Worm (Caenorhabditis elegans) whole organism, early embryonic: ENCODE results near the gene set-4.

Experiments
- B0310.2 ChIP-seq: sonication (generic microtip); optimal IDR thresholded peaks from 2 replicates; lab custom pipeline; 2016; ENCODE audit warnings: mild to moderate bottlenecking, missing genetic modification characterization, missing compliant biosample characterization
- F13C5.2 ChIP-seq: sonication (generic microtip); optimal IDR thresholded peaks from 2 replicates; lab custom pipeline; 2017; ENCODE audit warnings: mild to moderate bottlenecking, missing genetic modification characterization, inconsistent platforms, missing compliant biosample characterization
- ama-1 ChIP-seq: fragments of 150-350 bp; optimal IDR thresholded peaks from 2 replicates; lab custom pipeline; 2014
- ceh-36 ChIP-seq: sonication (generic microtip); optimal IDR thresholded peaks from 2 replicates; lab custom pipeline; 2016; ENCODE audit warnings: missing genetic modification characterization, inconsistent platforms, missing compliant biosample characterization
- flt-1 ChIP-seq: fragments of 200-800 bp; sonication (Bioruptor generic); IDR thresholded peaks from 2 replicates; pipeline ENCODE4 v1.3.6; 2022; ENCODE audit warnings: missing genetic modification characterization, missing compliant biosample characterization
- scrt-1 ChIP-seq: fragments of 200-800 bp; sonication (Bioruptor generic); IDR thresholded peaks from 2 replicates; pipeline ENCODE4 v1.3.6; 2022; ENCODE audit warnings: missing genetic modification characterization, missing compliant biosample characterization
- sea-1 ChIP-seq: fragments of 200-800 bp; sonication (Bioruptor generic); conservative IDR thresholded peaks from 2 replicates; pipeline ENCODE4 v1.3.6; 2022; ENCODE audit warnings: missing genetic modification characterization, missing compliant biosample characterization
- tbx-37 ChIP-seq: fragments of 200-800 bp; sonication (Bioruptor generic); conservative IDR thresholded peaks from 2 replicates; pipeline ENCODE4 v1.3.6; 2022; ENCODE audit warnings: missing genetic modification reagents, missing genetic modification characterization, missing compliant biosample characterization
- tra-4 ChIP-seq: sonication (generic microtip); optimal IDR thresholded peaks from 2 replicates; lab custom pipeline; 2017; ENCODE audit warnings: missing genetic modification characterization, missing compliant biosample characterization

DNA sequence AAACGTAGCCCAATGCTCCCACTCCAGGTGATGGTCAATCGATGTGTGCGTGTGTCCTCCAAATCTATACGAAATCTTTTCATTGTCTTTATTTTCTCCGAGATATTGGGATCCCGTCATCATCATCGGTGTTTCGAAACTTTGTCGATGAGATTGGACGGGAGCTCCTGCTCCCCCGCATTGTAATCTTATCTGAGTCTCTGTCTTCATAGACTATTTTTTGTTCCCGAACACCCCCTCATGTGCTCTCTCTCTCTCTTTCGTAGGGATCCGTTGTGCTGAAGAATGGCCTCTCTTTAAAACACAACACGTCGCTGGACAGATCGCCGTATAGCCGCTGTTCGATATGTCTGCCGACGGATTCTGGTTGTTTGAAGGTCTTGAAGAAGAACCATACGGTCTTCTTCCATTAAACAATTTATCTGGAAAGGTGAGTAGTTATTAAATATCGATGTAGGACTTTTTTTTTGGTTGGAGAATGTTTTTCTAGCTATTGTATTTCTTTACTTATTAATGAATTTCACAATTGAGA is 27.9 kb downstream of the set-4 start, which contains the start of gene C29F5.1:
- TF ChIP-seq scrt-1 (GFP tag; lab: Robert Waterston, UW) (no peak), flt-1 (GFP tag; lab: Robert Waterston, UW) (no peak), B0310.2 (tag; lab: Kevin White, UChicago) (no peak), ama-1 (no peak), F13C5.2 (tag; lab: Kevin White, UChicago) (no peak), tra-4 (no peak), sea-1 (GFP tag; lab: Robert Waterston, UW) (no peak), ceh-36 (tag; lab: Kevin White, UChicago) (no peak), tbx-37 (GFP tag; lab: Robert Waterston, UW) (no peak)
